Fruit fly (Drosophila melanogaster) whole organism, embryonic: Measurements from ENCODE around the gene Pdcd4.

Source experiments
- Asciz ChIP-seq: fragments of 200-800 bp; sonication (Bioruptor generic); optimal IDR thresholded peaks from 2 replicates; lab custom pipeline; 2017; ENCODE audit warnings: missing biosample characterization, mild to moderate bottlenecking, missing genetic modification characterization, missing genetic modification reagents
- CG11696 ChIP-seq: fragments of 200-800 bp; sonication (Bioruptor generic); IDR thresholded peaks from 2 replicates; pipeline ENCODE4 v1.3.6; 2022; ENCODE audit warnings: missing biosample characterization, missing genetic modification characterization
- CG12391 ChIP-seq: fragments of 200-800 bp; sonication (Bioruptor generic); optimal IDR thresholded peaks from 3 replicates; lab custom pipeline; 2018; ENCODE audit warnings: missing biosample characterization, mild to moderate bottlenecking, missing genetic modification characterization, moderate library complexity
- CG16813 ChIP-seq: fragments of 200-800 bp; sonication (Bioruptor generic); IDR thresholded peaks from 3 replicates; pipeline ENCODE4 v1.3.6; 2022; ENCODE audit warnings: missing biosample characterization, missing genetic modification characterization; ENCODE audit not compliant: partially characterized antibody
- CG17186 ChIP-seq: fragments of 200-800 bp; sonication (Bioruptor generic); optimal IDR thresholded peaks from 3 replicates; lab custom pipeline; 2017; ENCODE audit warnings: missing biosample characterization, missing genetic modification reagents, missing genetic modification characterization
- CG18619 ChIP-seq: fragments of 200-800 bp; sonication (Bioruptor generic); optimal IDR thresholded peaks from 3 replicates; lab custom pipeline; 2017; ENCODE audit warnings: missing biosample characterization, mild to moderate bottlenecking, missing genetic modification characterization
- CG2116 ChIP-seq: fragments of 200-800 bp; sonication (Bioruptor generic); optimal IDR thresholded peaks from 3 replicates; lab custom pipeline; 2018; ENCODE audit warnings: missing biosample characterization, mild to moderate bottlenecking, missing genetic modification characterization
- CG31441 ChIP-seq: fragments of 200-800 bp; sonication (Bioruptor generic); IDR thresholded peaks from 2 replicates; pipeline ENCODE4 v1.3.6; 2022; ENCODE audit warnings: missing biosample characterization, missing genetic modification characterization
- CG3163 ChIP-seq: fragments of 200-800 bp; sonication (Bioruptor generic); optimal IDR thresholded peaks from 3 replicates; lab custom pipeline; 2016; ENCODE audit warnings: missing biosample characterization, missing genetic modification characterization
- CG32767 ChIP-seq: fragments of 200-800 bp; sonication (Bioruptor generic); IDR thresholded peaks from 2 replicates; pipeline ENCODE4 v1.3.6; 2022; ENCODE audit warnings: missing biosample characterization, missing genetic modification characterization
- CG34224 ChIP-seq: fragments of 200-800 bp; sonication (Bioruptor generic); IDR thresholded peaks from 3 replicates; pipeline ENCODE4 v1.3.6; 2022; ENCODE audit warnings: missing biosample characterization, missing genetic modification characterization; ENCODE audit not compliant: partially characterized antibody
- CG3995 ChIP-seq: fragments of 200-800 bp; sonication (Bioruptor generic); optimal IDR thresholded peaks from 3 replicates; lab custom pipeline; 2016; ENCODE audit warnings: missing biosample characterization, missing genetic modification characterization
- CG7963 ChIP-seq: fragments of 200-800 bp; sonication (Bioruptor generic); IDR thresholded peaks from 3 replicates; pipeline ENCODE4 v1.3.6; 2022; ENCODE audit warnings: missing biosample characterization, missing genetic modification characterization; ENCODE audit not compliant: partially characterized antibody
- CG8281 ChIP-seq: fragments of 200-800 bp; sonication (Bioruptor generic); optimal IDR thresholded peaks from 2 replicates; lab custom pipeline; 2018; ENCODE audit warnings: missing biosample characterization, mild to moderate bottlenecking, missing genetic modification characterization, moderate library complexity
- CG8944 ChIP-seq: fragments of 200-800 bp; sonication (Bioruptor generic); optimal IDR thresholded peaks from 3 replicates; lab custom pipeline; 2016; ENCODE audit warnings: missing biosample characterization, missing genetic modification characterization
- Dip3 ChIP-seq: fragments of 200-800 bp; sonication (Bioruptor generic); optimal IDR thresholded peaks from 3 replicates; lab custom pipeline; 2016; ENCODE audit warnings: missing biosample characterization, missing genetic modification characterization
- Dll ChIP-seq: fragments of 200-800 bp; sonication (Bioruptor generic); IDR thresholded peaks from 4 replicates; pipeline ENCODE4 v1.3.6; 2022; ENCODE audit warnings: missing biosample characterization, missing genetic modification characterization; ENCODE audit not compliant: partially characterized antibody
- Doc3 ChIP-seq: fragments of 200-800 bp; sonication (Bioruptor generic); IDR thresholded peaks from 3 replicates; pipeline ENCODE4 v1.3.6; 2022; ENCODE audit warnings: missing biosample characterization, missing genetic modification characterization; ENCODE audit not compliant: partially characterized antibody
- Dref ChIP-seq: fragments of 200-800 bp; sonication (Bioruptor generic); IDR thresholded peaks from 2 replicates; pipeline ENCODE4 v1.3.6; 2022; ENCODE audit warnings: missing biosample characterization, missing genetic modification characterization
- E2f1 ChIP-seq: fragments of 200-800 bp; sonication (Bioruptor generic); IDR thresholded peaks from 2 replicates; pipeline ENCODE4 v1.3.6; 2022; ENCODE audit warnings: missing biosample characterization, missing genetic modification characterization
- H15 ChIP-seq: fragments of 200-800 bp; sonication (Bioruptor generic); IDR thresholded peaks from 3 replicates; pipeline ENCODE4 v1.3.6; 2022; ENCODE audit warnings: missing biosample characterization, missing genetic modification characterization
- HLH4C ChIP-seq: fragments of 200-800 bp; sonication (Bioruptor generic); IDR thresholded peaks from 3 replicates; pipeline ENCODE4 v1.3.6; 2022; ENCODE audit warnings: missing biosample characterization, missing genetic modification characterization; ENCODE audit not compliant: partially characterized antibody
- HLHmδ ChIP-seq: fragments of 200-800 bp; sonication (Bioruptor generic); optimal IDR thresholded peaks from 2 replicates; lab custom pipeline; 2018; ENCODE audit warnings: missing biosample characterization, mild to moderate bottlenecking, missing genetic modification characterization, moderate library complexity
- Hr78 ChIP-seq, 2 experiments: fragments of 200-800 bp in 1 of 2; fragments of >200 bp in 1 of 2; sonication (Bioruptor generic) in 1 of 2; optimal IDR thresholded peaks; 2 replicates each; lab custom pipeline; 2017 to 2019; ENCODE audit warnings: missing biosample characterization in 2 of 2, missing genetic modification characterization in 2 of 2, mild to moderate bottlenecking in 1 of 2, moderate library complexity in 1 of 2
- Jarid2 ChIP-seq: fragments of 200-800 bp; sonication (Bioruptor generic); optimal IDR thresholded peaks from 3 replicates; lab custom pipeline; 2017; ENCODE audit warnings: mild to moderate bottlenecking, missing biosample characterization, missing genetic modification reagents, missing genetic modification characterization
- MESR4 ChIP-seq: fragments of 200-800 bp; sonication (Bioruptor generic); optimal IDR thresholded peaks from 2 replicates; lab custom pipeline; 2018; ENCODE audit warnings: missing biosample characterization, mild to moderate bottlenecking, missing genetic modification characterization, moderate library complexity
- Med ChIP-seq: fragments of 200-800 bp; sonication (Bioruptor generic); peaks from one replicate; lab custom pipeline; 2016; ENCODE audit warnings: missing biosample characterization, missing genetic modification characterization, mild to moderate bottlenecking, inconsistent platforms, moderate library complexity
- Ravus ChIP-seq: fragments of 200-800 bp; sonication (Bioruptor generic); IDR thresholded peaks from 2 replicates; pipeline ENCODE4 v1.3.6; 2022; ENCODE audit warnings: missing biosample characterization, missing genetic modification characterization
- Sin3A ChIP-seq: fragments of >200 bp; optimal IDR thresholded peaks from 2 replicates; lab custom pipeline; 2018
- Sox100B ChIP-seq: fragments of 200-800 bp; sonication (Bioruptor generic); optimal IDR thresholded peaks from 3 replicates; lab custom pipeline; 2018; ENCODE audit warnings: missing biosample characterization, mild to moderate bottlenecking, missing genetic modification characterization
- Ssrp ChIP-seq: fragments of 200-800 bp; sonication (Bioruptor generic); optimal IDR thresholded peaks from 2 replicates; lab custom pipeline; 2018; ENCODE audit warnings: missing biosample characterization, mild to moderate bottlenecking, missing genetic modification characterization, moderate library complexity
- Stat92E ChIP-seq, 3 experiments: fragments of >200 bp in 2 of 3; fragments of 200-800 bp in 1 of 3; sonication (Bioruptor generic) in 1 of 3; optimal IDR thresholded peaks; 2 replicates each; lab custom pipeline; 2017 to 2019; ENCODE audit warnings: missing biosample characterization in 3 of 3, missing genetic modification characterization in 3 of 3, mild to moderate bottlenecking in 1 of 3, moderate library complexity in 1 of 3
- Usf ChIP-seq: fragments of 200-800 bp; sonication (Bioruptor generic); optimal IDR thresholded peaks from 2 replicates; lab custom pipeline; 2017; ENCODE audit warnings: missing genotype, missing biosample characterization, missing genetic modification characterization
- Xbp1 ChIP-seq: fragments of 200-800 bp; sonication (Bioruptor generic); optimal IDR thresholded peaks from 3 replicates; lab custom pipeline; 2016; ENCODE audit warnings: missing biosample characterization, mild to moderate bottlenecking, missing genetic modification characterization
- al ChIP-seq: fragments of 200-800 bp; sonication (Bioruptor generic); IDR thresholded peaks from 2 replicates; pipeline ENCODE4 v1.3.6; 2022; ENCODE audit warnings: missing biosample characterization, missing genetic modification characterization
- aop ChIP-seq: fragments of 200-800 bp; sonication (Bioruptor generic); IDR thresholded peaks from 2 replicates; pipeline ENCODE4 v1.3.6; 2022; ENCODE audit warnings: missing biosample characterization, missing genetic modification characterization
- bcd ChIP-seq: fragments of 200-800 bp; sonication (Bioruptor generic); optimal IDR thresholded peaks from 2 replicates; lab custom pipeline; 2017; ENCODE audit warnings: missing biosample characterization, mild to moderate bottlenecking, missing genetic modification characterization
- cas ChIP-seq: fragments of 200-800 bp; sonication (Bioruptor generic); IDR thresholded peaks from 2 replicates; pipeline ENCODE4 v1.3.6; 2022; ENCODE audit warnings: missing biosample characterization, missing genetic modification characterization
- chm ChIP-seq: fragments of 200-800 bp; sonication (Bioruptor generic); IDR thresholded peaks from 2 replicates; pipeline ENCODE4 v1.3.6; 2022; ENCODE audit warnings: missing biosample characterization, missing genetic modification characterization
- hb ChIP-seq: fragments of 200-800 bp; sonication (Bioruptor generic); IDR thresholded peaks from 3 replicates; pipeline ENCODE4 v1.3.6; 2022; ENCODE audit warnings: missing biosample characterization, missing genetic modification characterization; ENCODE audit not compliant: partially characterized antibody
- knrl ChIP-seq: fragments of 200-800 bp; sonication (Bioruptor generic); IDR thresholded peaks from 3 replicates; pipeline ENCODE4 v1.3.6; 2022; ENCODE audit warnings: missing biosample characterization, missing genetic modification characterization; ENCODE audit not compliant: partially characterized antibody
- mirr ChIP-seq: fragments of 200-800 bp; sonication (Bioruptor generic); optimal IDR thresholded peaks from 3 replicates; lab custom pipeline; 2018; ENCODE audit warnings: missing biosample characterization, mild to moderate bottlenecking, missing genetic modification characterization
- nerfin-2 ChIP-seq: fragments of 200-800 bp; sonication (Bioruptor generic); IDR thresholded peaks from 2 replicates; pipeline ENCODE4 v1.3.6; 2022; ENCODE audit warnings: missing biosample characterization, missing genetic modification characterization; ENCODE audit not compliant: partially characterized antibody
- nmo ChIP-seq: fragments of 200-800 bp; sonication (Bioruptor generic); optimal IDR thresholded peaks from 2 replicates; lab custom pipeline; 2018; ENCODE audit warnings: missing biosample characterization, mild to moderate bottlenecking, missing genetic modification characterization, moderate library complexity
- odd ChIP-seq: fragments of 200-800 bp; sonication (Bioruptor generic); optimal IDR thresholded peaks from 2 replicates; lab custom pipeline; 2017; ENCODE audit warnings: missing biosample characterization, mild to moderate bottlenecking, missing genetic modification characterization
- pan ChIP-seq, 4 experiments: fragments of >200 bp in 3 of 4; fragments of 200-800 bp in 1 of 4; sonication (Bioruptor generic) in 1 of 4; optimal IDR thresholded peaks in 3 of 4; IDR thresholded peaks in 1 of 4; 2 replicates each; pipeline versions ENCODE4 v1.3.6 to Lab custom; 2017 to 2022; ENCODE audit warnings: missing biosample characterization in 2 of 4, missing genetic modification characterization in 2 of 4, mixed read lengths in 1 of 4
- pnt ChIP-seq: fragments of 200-800 bp; sonication (Bioruptor generic); optimal IDR thresholded peaks from 3 replicates; lab custom pipeline; 2016; ENCODE audit warnings: missing biosample characterization, missing genetic modification characterization
- slp2 ChIP-seq: fragments of 200-800 bp; sonication (Bioruptor generic); optimal IDR thresholded peaks from 2 replicates; lab custom pipeline; 2016; ENCODE audit warnings: missing biosample characterization, missing genetic modification characterization
- vnd ChIP-seq: fragments of 200-800 bp; sonication (Bioruptor generic); IDR thresholded peaks from 3 replicates; pipeline ENCODE4 v1.3.6; 2022; ENCODE audit warnings: missing biosample characterization, missing genetic modification characterization; ENCODE audit not compliant: partially characterized antibody
- yki ChIP-seq: fragments of >200 bp; optimal IDR thresholded peaks from 3 replicates; lab custom pipeline; 2018

Pdcd4 gene

DNA sequence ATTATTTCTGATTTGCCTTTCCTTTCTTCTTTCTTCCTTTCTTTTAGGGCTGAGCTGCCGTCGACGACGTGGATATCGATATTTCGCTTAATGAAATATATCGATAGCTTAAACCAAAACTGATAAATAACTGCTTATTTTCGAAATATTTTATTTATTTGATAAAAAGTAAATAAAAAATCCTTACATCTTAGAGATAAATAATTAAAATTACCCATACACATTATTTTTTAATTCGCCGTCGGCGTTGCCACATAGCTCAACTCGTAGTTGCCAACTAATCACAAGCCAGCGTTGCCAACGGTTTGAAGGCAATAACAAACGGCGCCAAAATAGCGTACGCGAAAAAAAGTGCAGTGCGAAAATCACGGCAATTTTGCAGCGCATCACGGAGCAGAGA lies 33.3 kb downstream of the Pdcd4 start, which contains the start of the genes Mrgn1 and mus101 (continued):
- TF ChIP-seq knrl (GFP tag; lab: Robert Waterston, UW) (peak; percentile 81), Xbp1 (GFP tag; lab: Kevin White, UChicago) (no peak), aop (GFP tag; lab: Robert Waterston, UW) (no peak), HLH4C (peak; percentile 77), CG11696 (no peak), bcd (GFP tag; lab: Kevin White, UChicago) (no peak), hb (GFP tag; lab: Robert Waterston, UW) (peak; percentile 80), CG18619 (no peak), chm (no peak), odd (GFP tag; lab: Kevin White, UChicago) (no peak), Ravus (GFP tag; lab: Robert Waterston, UW) (no peak), Asciz (no peak), Sin3A (lab: Kevin White, UChicago) (peak; percentile 74), slp2 (GFP tag; lab: Kevin White, UChicago) (no peak), CG16813 (GFP tag; lab: Robert Waterston, UW) (peak; percentile 79), nerfin-2 (peak; percentile 57; the same call in 1 of the 2 replicates), CG17186 (peak; percentile 1), Usf (GFP tag; lab: Kevin White, UChicago) (no peak), CG31441 (no peak), Jarid2 (GFP tag; lab: Kevin White, UChicago) (no peak), Dip3 (GFP tag; lab: Kevin White, UChicago) (no peak), MESR4 (GFP tag; lab: Kevin White, UChicago) (peak; percentile 15), Stat92E (GFP tag; optimal IDR thresholded peaks at IDR 0.05; lab: Kevin White, UChicago) (no peak), CG8944 (GFP tag; lab: Kevin White, UChicago) (no peak), Dref (peak; percentile 72), HLHmδ (GFP tag; lab: Kevin White, UChicago) (no peak), cas (no peak), CG32767 (no peak), al (no peak), CG34224 (GFP tag; lab: Robert Waterston, UW) (peak; percentile 77), CG3163 (GFP tag; lab: Kevin White, UChicago) (no peak), CG7963 (GFP tag; lab: Robert Waterston, UW) (0 out of 3 replicates have a peak, but pooled peaks have one; percentile 50), E2f1 (GFP tag; lab: Robert Waterston, UW) (peak; percentile 70), CG8281 (tag; lab: Kevin White, UChicago) (no peak), Sox100B (no peak), Doc3 (GFP tag; lab: Robert Waterston, UW) (peak; percentile 74), CG3995 (GFP tag; lab: Kevin White, UChicago) (peak; percentile 59), CG2116 (GFP tag; lab: Kevin White, UChicago) (peak; percentile 79), Dll (GFP tag; lab: Robert Waterston, UW) (peak; percentile 93), Ssrp (tag; lab: Kevin White, UChicago) (no peak), mirr (GFP tag; lab: Kevin White, UChicago) (no peak), nmo (peak; percentile 45), CG12391 (peak; percentile 55), vnd (peak; percentile 66), H15 (GFP tag; lab: Robert Waterston, UW) (no peak), pan (optimal IDR thresholded peaks at IDR 0.05; lab: Kevin White, UChicago) (no peak), pan (GFP tag; optimal IDR thresholded peaks at IDR 0.05 in 1 of 2, IDR thresholded peaks at IDR 0.05 in 1 of 2) (no peak), Hr78 (GFP tag; optimal IDR thresholded peaks at IDR 0.05; lab: Kevin White, UChicago) (no peak), yki (no peak), pnt (GFP tag; lab: Kevin White, UChicago) (no peak), Med (GFP tag; lab: Kevin White, UChicago) (peak; percentile 44)
